Fruit fly (Drosophila melanogaster) whole organism: ENCODE results near the gene CG11052.

Experiments used
- pan ChIP-seq: fragments of >200 bp; optimal IDR thresholded peaks from 2 replicates; lab custom pipeline; 2017
- usp ChIP-seq: fragments of >200 bp; optimal IDR thresholded peaks from 2 replicates; lab custom pipeline; 2017; ENCODE audit warnings: missing biosample characterization, missing genetic modification characterization, mixed read lengths

- TF ChIP-seq usp (no peak), pan (lab: Kevin White, UChicago) (no peak)
Measured at dm6 chr3R:8040843-8041242, 31.7 kb upstream of the CG11052 start, which contains the start of gene CG43060.
